Worm (Caenorhabditis elegans) whole organism, L4 larva: ENCODE data around the gene sel-15.

Source experiments
- D1046.2 ChIP-seq: fragments of 200-800 bp; sonication (Bioruptor generic); IDR thresholded peaks from 2 replicates; pipeline ENCODE4 v1.3.6; 2022; ENCODE audit warnings: missing genetic modification characterization, missing compliant biosample characterization
- F44E2.7 ChIP-seq: fragments of 200-800 bp; sonication (Bioruptor generic); IDR thresholded peaks from 2 replicates; pipeline ENCODE4 v2.1.2; 2022; ENCODE audit warnings: missing genetic modification characterization, missing compliant biosample characterization
- T20F7.1 ChIP-seq: fragments of 200-800 bp; sonication (Bioruptor generic); optimal IDR thresholded peaks from 2 replicates; lab custom pipeline; 2018; ENCODE audit warnings: mild to moderate bottlenecking, missing genetic modification characterization, missing compliant biosample characterization
- Y5F2A.4 ChIP-seq: fragments of 200-800 bp; sonication (Bioruptor generic); optimal IDR thresholded peaks from 2 replicates; lab custom pipeline; 2018; ENCODE audit warnings: mild to moderate bottlenecking, missing genetic modification characterization, missing compliant biosample characterization
- Y75B8A.6 ChIP-seq: fragments of 200-800 bp; sonication (Bioruptor generic); IDR thresholded peaks from 2 replicates; pipeline ENCODE4 v1.3.6; 2022; ENCODE audit warnings: missing genetic modification reagents, missing genetic modification characterization, missing compliant biosample characterization
- aha-1 ChIP-seq: fragments of 150-350 bp; peaks from one replicate; lab custom pipeline; 2014; ENCODE audit warnings: missing biosample characterization, missing genetic modification characterization
- ama-1 ChIP-seq: fragments of 150-350 bp; optimal IDR thresholded peaks from 2 replicates; lab custom pipeline; 2014; ENCODE audit warnings: inconsistent platforms, mixed read lengths
- ceh-20 ChIP-seq: fragments of 200-800 bp; sonication (Bioruptor generic); IDR thresholded peaks from 2 replicates; pipeline ENCODE4 v1.3.6; 2022; ENCODE audit warnings: missing genetic modification reagents, missing genetic modification characterization, missing compliant biosample characterization
- ceh-44 ChIP-seq: fragments of 200-800 bp; sonication (Bioruptor generic); IDR thresholded peaks from 2 replicates; pipeline ENCODE4 v1.3.6; 2022; ENCODE audit warnings: missing genetic modification reagents, missing genetic modification characterization, missing compliant biosample characterization
- ctbp-1 ChIP-seq: fragments of 200-800 bp; sonication (Bioruptor generic); IDR thresholded peaks from 2 replicates; pipeline ENCODE4 v1.3.6; 2022; ENCODE audit warnings: missing genetic modification reagents, missing genetic modification characterization, missing compliant biosample characterization
- dmd-6 ChIP-seq: fragments of 200-800 bp; sonication (Bioruptor generic); IDR thresholded peaks from 2 replicates; pipeline ENCODE4 v1.3.6; 2022; ENCODE audit warnings: missing genetic modification reagents, missing genetic modification characterization, missing compliant biosample characterization
- dmd-8 ChIP-seq: fragments of 200-800 bp; sonication (Bioruptor generic); IDR thresholded peaks from 2 replicates; pipeline ENCODE4 v1.3.6; 2022; ENCODE audit warnings: missing genetic modification characterization, missing compliant biosample characterization
- dmd-9 ChIP-seq: fragments of 200-800 bp; sonication (Bioruptor generic); IDR thresholded peaks from 2 replicates; pipeline ENCODE4 v1.3.6; 2022; ENCODE audit warnings: missing genetic modification reagents, missing genetic modification characterization, missing compliant biosample characterization
- dpl-1 ChIP-seq: fragments of 150-350 bp; optimal IDR thresholded peaks from 2 replicates; lab custom pipeline; 2014; ENCODE audit warnings: missing biosample characterization, missing genetic modification reagents, missing genetic modification characterization
- dve-1 ChIP-seq: sonication (generic microtip); optimal IDR thresholded peaks from 2 replicates; lab custom pipeline; 2017; ENCODE audit warnings: antibody characterized with exemption, mild to moderate bottlenecking, missing genetic modification characterization, missing compliant biosample characterization; ENCODE audit not compliant: insufficient read depth
- egl-27 ChIP-seq: sonication (generic microtip); optimal IDR thresholded peaks from 3 replicates; lab custom pipeline; 2017; ENCODE audit warnings: missing biosample characterization, missing genetic modification reagents, missing genetic modification characterization
- gei-8 ChIP-seq: fragments of 200-800 bp; sonication (Bioruptor generic); optimal IDR thresholded peaks from 2 replicates; lab custom pipeline; 2018; ENCODE audit warnings: mild to moderate bottlenecking, missing genetic modification characterization, missing compliant biosample characterization
- hif-1 ChIP-seq, 2 experiments: sonication (generic microtip); optimal IDR thresholded peaks; 2 replicates each; lab custom pipeline; 2016 to 2017; ENCODE audit warnings: missing compliant biosample characterization in 2 of 2, missing genetic modification characterization in 2 of 2, missing genetic modification reagents in 2 of 2, missing genotype in 2 of 2, mild to moderate bottlenecking in 1 of 2
- hlh-30 ChIP-seq: sonication (generic microtip); optimal IDR thresholded peaks from 2 replicates; lab custom pipeline; 2017; ENCODE audit warnings: antibody characterized with exemption, mild to moderate bottlenecking, missing genetic modification characterization, missing compliant biosample characterization; ENCODE audit not compliant: insufficient read depth
- lim-7 ChIP-seq: fragments of 200-800 bp; sonication (Bioruptor generic); IDR thresholded peaks from 2 replicates; pipeline ENCODE4 v1.3.6; 2022; ENCODE audit warnings: missing genetic modification characterization, missing compliant biosample characterization
- lin-1 ChIP-seq: fragments of 200-800 bp; sonication (Bioruptor generic); IDR thresholded peaks from 2 replicates; pipeline ENCODE4 v1.3.6; 2022; ENCODE audit warnings: missing genetic modification reagents, missing genetic modification characterization, missing compliant biosample characterization
- lin-15B ChIP-seq: fragments of 150-350 bp; sonication (generic microtip); optimal IDR thresholded peaks from 3 replicates; lab custom pipeline; 2014; ENCODE audit warnings: missing biosample characterization, missing genetic modification characterization
- lin-29 ChIP-seq: fragments of 200-800 bp; sonication (Bioruptor generic); IDR thresholded peaks from 2 replicates; pipeline ENCODE4 v1.3.6; 2022; ENCODE audit warnings: missing genetic modification reagents, missing genetic modification characterization, missing compliant biosample characterization
- lin-38 ChIP-seq: fragments of 200-800 bp; sonication (Bioruptor generic); IDR thresholded peaks from 2 replicates; pipeline ENCODE4 v1.3.6; 2022; ENCODE audit warnings: missing genetic modification reagents, missing genetic modification characterization, missing compliant biosample characterization
- lsy-2 ChIP-seq, 2 experiments: fragments of 150-350 bp in 1 of 2; sonication (generic microtip) in 1 of 2; optimal IDR thresholded peaks; 2 replicates each; lab custom pipeline; 2014 to 2017; ENCODE audit warnings: missing biosample characterization in 2 of 2, missing genetic modification characterization in 2 of 2
- madf-9 ChIP-seq: fragments of 200-800 bp; sonication (Bioruptor generic); conservative IDR thresholded peaks from 2 replicates; pipeline ENCODE4 v1.3.6; 2022; ENCODE audit warnings: missing genetic modification reagents, missing genetic modification characterization, missing compliant biosample characterization
- mdl-1 ChIP-seq, 2 experiments: fragments of 150-350 bp in 1 of 2; sonication (generic microtip) in 1 of 2; optimal IDR thresholded peaks; 2 replicates each; lab custom pipeline; 2014 to 2017; ENCODE audit warnings: missing biosample characterization in 2 of 2, missing genetic modification characterization in 2 of 2
- mep-1 ChIP-seq: fragments of 150-350 bp; sonication (generic microtip); optimal IDR thresholded peaks from 3 replicates; lab custom pipeline; 2014; ENCODE audit warnings: missing biosample characterization, missing genetic modification characterization
- nhr-10 ChIP-seq: fragments of 150-350 bp; optimal IDR thresholded peaks from 2 replicates; lab custom pipeline; 2014; ENCODE audit warnings: missing biosample characterization, missing genetic modification characterization
- nhr-102 ChIP-seq: sonication (generic microtip); optimal IDR thresholded peaks from 2 replicates; lab custom pipeline; 2016; ENCODE audit warnings: mild to moderate bottlenecking, missing genetic modification characterization, moderate library complexity, missing compliant biosample characterization
- nhr-111 ChIP-seq: fragments of 200-800 bp; sonication (Bioruptor generic); optimal IDR thresholded peaks from 2 replicates; lab custom pipeline; 2018; ENCODE audit warnings: mild to moderate bottlenecking, missing genetic modification characterization, missing compliant biosample characterization
- nhr-25 ChIP-seq: sonication (generic microtip); optimal IDR thresholded peaks from 2 replicates; lab custom pipeline; 2017; ENCODE audit warnings: missing genetic modification characterization, mild to moderate bottlenecking, missing compliant biosample characterization, antibody characterized with exemption, moderate library complexity, borderline replicate concordance; ENCODE audit not compliant: insufficient read depth
- nhr-28 ChIP-seq: fragments of 150-350 bp; optimal IDR thresholded peaks from 2 replicates; lab custom pipeline; 2014; ENCODE audit warnings: missing biosample characterization, missing genetic modification characterization
- nhr-42 ChIP-seq: fragments of 200-800 bp; sonication (Bioruptor generic); IDR thresholded peaks from 2 replicates; pipeline ENCODE4 v1.3.6; 2022; ENCODE audit warnings: missing genetic modification characterization, missing compliant biosample characterization
- nhr-6 ChIP-seq: fragments of 150-350 bp; optimal IDR thresholded peaks from 2 replicates; lab custom pipeline; 2014; ENCODE audit warnings: missing biosample characterization, missing genetic modification characterization
- nhr-76 ChIP-seq: fragments of 150-350 bp; optimal IDR thresholded peaks from 2 replicates; lab custom pipeline; 2014; ENCODE audit warnings: missing biosample characterization, missing genetic modification characterization
- pha-4 ChIP-seq, 2 experiments: fragments of 150-350 bp in 1 of 2; fragments of 200-800 bp in 1 of 2; sonication (Bioruptor generic) in 1 of 2; IDR thresholded peaks in 1 of 2; optimal IDR thresholded peaks in 1 of 2; 2 replicates each; pipeline versions ENCODE4 v1.3.6 to Lab custom; 2014 to 2022; ENCODE audit warnings: missing genetic modification characterization in 2 of 2, missing genetic modification reagents in 2 of 2, missing biosample characterization in 1 of 2, missing compliant biosample characterization in 1 of 2
- set-16 ChIP-seq: fragments of 200-800 bp; sonication (Bioruptor generic); IDR thresholded peaks from 2 replicates; pipeline ENCODE4 v1.3.6; 2022; ENCODE audit warnings: missing genetic modification reagents, missing genetic modification characterization, missing compliant biosample characterization
- snpc-1.2 ChIP-seq: fragments of 200-800 bp; sonication (Bioruptor generic); IDR thresholded peaks from 2 replicates; pipeline ENCODE4 v1.3.6; 2022; ENCODE audit warnings: missing genetic modification reagents, missing genetic modification characterization, missing compliant biosample characterization
- tra-1 ChIP-seq: fragments of 200-800 bp; sonication (Bioruptor generic); IDR thresholded peaks from 2 replicates; pipeline ENCODE4 v1.3.6; 2022; ENCODE audit warnings: missing genetic modification reagents, missing genetic modification characterization, missing compliant biosample characterization
- zfp-3 ChIP-seq: fragments of 200-800 bp; sonication (Bioruptor generic); conservative IDR thresholded peaks from 2 replicates; pipeline ENCODE4 v1.3.6; 2022; ENCODE audit warnings: missing genetic modification reagents, missing genetic modification characterization, missing compliant biosample characterization
- ztf-7 ChIP-seq: fragments of 150-350 bp; optimal IDR thresholded peaks from 2 replicates; lab custom pipeline; 2014; ENCODE audit warnings: missing biosample characterization, missing genetic modification characterization

sel-15 gene

DNA sequence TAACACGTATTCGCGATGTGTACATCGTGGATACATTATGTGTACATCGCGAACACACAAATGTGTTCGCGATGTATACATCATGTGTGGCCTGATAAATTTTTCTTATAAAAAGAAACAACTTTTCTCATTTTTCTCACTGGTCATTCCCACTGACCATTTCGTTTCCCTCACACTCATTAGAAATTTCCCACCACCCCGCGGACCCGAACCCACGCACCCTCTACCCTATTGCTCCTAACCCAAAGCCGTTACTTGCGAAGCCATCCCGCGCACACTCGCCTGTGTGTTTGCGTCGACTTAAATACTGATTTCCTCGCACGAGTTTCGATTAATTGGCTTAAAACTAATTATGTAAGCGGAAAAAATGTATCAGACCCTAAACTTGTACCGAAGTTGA, 2.5 kb upstream of the sel-15 start (continued):
- TF ChIP-seq dpl-1 (GFP tag; lab: Kevin White, UChicago) (no peak), dve-1 (no peak), ztf-7 (tag; lab: Kevin White, UChicago) (no peak), gei-8 (GFP tag; lab: Kevin White, UChicago) (peak; percentile 47), hif-1 (tag; optimal IDR thresholded peaks at IDR 0.05; lab: Kevin White, UChicago) (no peak), lin-29 (GFP tag; lab: Robert Waterston, UW) (no peak), hlh-30 (no peak), egl-27 (tag; lab: Kevin White, UChicago) (no peak), ceh-44 (GFP tag; lab: Robert Waterston, UW) (peak; percentile 54; the same call in 1 of the 2 replicates), mdl-1 (tag; optimal IDR thresholded peaks at IDR 0.05; lab: Kevin White, UChicago) (no peak), dmd-6 (no peak), aha-1 (tag; lab: Kevin White, UChicago) (no peak), ceh-20 (0 out of 2 replicates have a peak, but pooled peaks have one; percentile 32), ama-1 (lab: Kevin White, UChicago) (no peak), dmd-9 (GFP tag; lab: Robert Waterston, UW) (no peak), lin-15B (tag; lab: Kevin White, UChicago) (no peak), T20F7.1 (GFP tag; lab: Kevin White, UChicago) (no peak), F44E2.7 (peak; percentile 88), D1046.2 (peak; percentile 84), ctbp-1 (GFP tag; lab: Robert Waterston, UW) (peak; percentile 85), nhr-76 (no peak), lin-38 (GFP tag; lab: Robert Waterston, UW) (peak; percentile 78), nhr-102 (no peak), madf-9 (GFP tag; lab: Robert Waterston, UW) (peak; percentile 73), nhr-111 (GFP tag; lab: Kevin White, UChicago) (peak; percentile 38), lim-7 (GFP tag; lab: Robert Waterston, UW) (peak; percentile 93), Y5F2A.4 (GFP tag; lab: Kevin White, UChicago) (peak; percentile 9), snpc-1.2 (peak; percentile 79; the same call in 1 of the 2 replicates), nhr-42 (GFP tag; lab: Robert Waterston, UW) (no peak), dmd-8 (GFP tag; lab: Robert Waterston, UW) (peak; percentile 88), mep-1 (tag; lab: Kevin White, UChicago) (no peak), nhr-10 (no peak), Y75B8A.6 (GFP tag; lab: Robert Waterston, UW) (0 out of 2 replicates have a peak, but pooled peaks have one; percentile 49), set-16 (GFP tag; lab: Robert Waterston, UW) (peak; percentile 22; the same call in 1 of the 2 replicates), pha-4 (GFP tag; IDR thresholded peaks at IDR 0.05; lab: Robert Waterston, UW) (peak; percentile 83), pha-4 (tag; optimal IDR thresholded peaks at IDR 0.05; lab: Kevin White, UChicago) (no peak), tra-1 (GFP tag; lab: Robert Waterston, UW) (peak; percentile 57; the same call in 1 of the 2 replicates), lsy-2 (tag; optimal IDR thresholded peaks at IDR 0.05; lab: Kevin White, UChicago) (no peak), nhr-6 (tag; lab: Kevin White, UChicago) (no peak), zfp-3 (GFP tag; lab: Robert Waterston, UW) (no peak)

DNA sequence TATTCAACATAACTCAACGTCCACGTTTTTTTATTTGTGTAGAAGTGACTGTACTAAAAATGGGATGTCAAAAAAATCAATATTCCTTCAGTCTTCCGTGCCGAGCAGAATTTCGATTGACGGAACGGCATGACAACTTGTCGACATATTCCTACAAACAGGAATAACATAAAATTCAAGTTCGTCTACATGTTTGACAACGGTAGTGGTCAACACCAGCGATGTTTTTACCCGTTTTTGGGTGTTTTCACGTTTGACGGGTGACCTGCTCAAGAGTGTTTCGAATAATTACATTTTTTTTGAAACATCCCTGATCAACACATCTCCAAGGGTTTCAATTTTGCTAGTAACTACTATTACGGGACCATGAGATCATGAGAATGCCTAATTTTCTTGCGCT, 4.3 kb downstream of the sel-15 start, which contains the start of gene W02B3.7:
TSS of gene W02B3.7 (minus strand) at position 101 of the 400 bp plus-strand sequence.
- TF ChIP-seq nhr-28 (tag; lab: Kevin White, UChicago) = no peak
- TF ChIP-seq lin-1 = no peak
- TF ChIP-seq egl-27 (tag; lab: Kevin White, UChicago) = no peak
- no peak for TF ChIP-seq nhr-76
- no peak for TF ChIP-seq nhr-25
